Worm (Caenorhabditis elegans) whole organism, early embryonic: ENCODE results near the gene zip-11.

Experiments
- B0310.2 ChIP-seq: sonication (generic microtip); optimal IDR thresholded peaks from 2 replicates; lab custom pipeline; 2016; ENCODE audit warnings: mild to moderate bottlenecking, missing genetic modification characterization, missing compliant biosample characterization
- F13C5.2 ChIP-seq: sonication (generic microtip); optimal IDR thresholded peaks from 2 replicates; lab custom pipeline; 2017; ENCODE audit warnings: mild to moderate bottlenecking, missing genetic modification characterization, inconsistent platforms, missing compliant biosample characterization
- aly-1 ChIP-seq: sonication (generic microtip); optimal IDR thresholded peaks from 2 replicates; lab custom pipeline; 2016; ENCODE audit warnings: missing genetic modification characterization, missing compliant biosample characterization
- ceh-13 ChIP-seq: fragments of 200-800 bp; sonication (Bioruptor generic); optimal IDR thresholded peaks from 2 replicates; lab custom pipeline; 2018; ENCODE audit warnings: mild to moderate bottlenecking, missing genetic modification characterization, missing compliant biosample characterization
- ceh-36 ChIP-seq: sonication (generic microtip); optimal IDR thresholded peaks from 2 replicates; lab custom pipeline; 2016; ENCODE audit warnings: missing genetic modification characterization, inconsistent platforms, missing compliant biosample characterization
- flt-1 ChIP-seq: fragments of 200-800 bp; sonication (Bioruptor generic); IDR thresholded peaks from 2 replicates; pipeline ENCODE4 v1.3.6; 2022; ENCODE audit warnings: missing genetic modification characterization, missing compliant biosample characterization
- hmbx-1 ChIP-seq: sonication (generic microtip); optimal IDR thresholded peaks from 2 replicates; lab custom pipeline; 2016; ENCODE audit warnings: mild to moderate bottlenecking, missing genetic modification characterization, missing compliant biosample characterization
- hnd-1 ChIP-seq: sonication (generic microtip); optimal IDR thresholded peaks from 2 replicates; lab custom pipeline; 2016; ENCODE audit warnings: missing genetic modification characterization, missing compliant biosample characterization
- tbx-37 ChIP-seq: fragments of 200-800 bp; sonication (Bioruptor generic); conservative IDR thresholded peaks from 2 replicates; pipeline ENCODE4 v1.3.6; 2022; ENCODE audit warnings: missing genetic modification reagents, missing genetic modification characterization, missing compliant biosample characterization
- tra-4 ChIP-seq: sonication (generic microtip); optimal IDR thresholded peaks from 2 replicates; lab custom pipeline; 2017; ENCODE audit warnings: missing genetic modification characterization, missing compliant biosample characterization

DNA sequence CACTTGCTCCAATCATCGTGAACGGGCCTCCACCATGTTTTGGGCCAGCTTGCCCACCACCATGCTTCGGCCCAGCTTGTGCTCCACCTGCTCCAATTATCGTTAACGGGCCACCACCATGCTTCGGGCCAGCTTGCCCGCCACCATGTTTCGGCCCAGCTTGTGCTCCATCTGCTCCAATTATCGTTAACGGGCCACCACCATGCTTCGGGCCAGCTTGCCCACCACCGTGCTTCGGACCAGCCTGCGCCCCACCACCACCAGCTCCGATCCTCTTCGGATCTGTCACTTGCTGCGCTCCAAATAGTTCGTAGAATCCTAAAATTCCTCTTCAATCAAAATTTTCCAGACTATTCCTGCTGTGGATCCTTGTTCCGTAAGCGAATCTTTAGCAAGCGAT is 11.8 kb upstream of the zip-11 start:
- TF ChIP-seq tbx-37 (GFP tag; lab: Robert Waterston, UW) (no peak), ceh-36 (tag; lab: Kevin White, UChicago) (no peak), F13C5.2 (tag; lab: Kevin White, UChicago) (no peak), hnd-1 (no peak), tra-4 (no peak), hmbx-1 (no peak), ceh-13 (no peak), B0310.2 (tag; lab: Kevin White, UChicago) (no peak), flt-1 (GFP tag; lab: Robert Waterston, UW) (no peak), aly-1 (tag; lab: Kevin White, UChicago) (no peak)
